Worm (Caenorhabditis elegans): ENCODE measurements around the gene C04B4.1.

DNA sequence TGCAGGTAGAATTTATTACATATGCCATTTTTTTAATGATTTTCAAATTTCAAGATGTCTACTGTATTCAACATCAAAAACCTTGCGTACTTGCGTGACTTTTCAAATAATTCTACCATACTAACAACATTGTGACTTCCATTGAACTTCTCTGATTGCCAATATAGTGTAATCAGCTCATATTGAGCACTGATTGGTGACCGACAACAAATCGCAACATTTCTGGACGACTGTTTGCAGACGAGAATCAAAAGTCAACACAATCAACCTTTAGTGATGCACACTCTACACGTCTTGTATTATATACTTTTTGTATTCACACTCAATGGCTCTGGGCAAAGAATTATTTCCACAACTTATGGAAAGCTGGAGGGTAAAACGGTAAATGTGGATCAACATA is 39.1 kb upstream of the C04B4.1 start, which contains the start of gene cest-3:
- no peak for TF ChIP-seq W03F9.2 (tag; optimal IDR thresholded peaks at IDR 0.05)
- no peak for TF ChIP-seq him-1 (tag; optimal IDR thresholded peaks at IDR 0.05)
- TF ChIP-seq dao-5 (tag; optimal IDR thresholded peaks at IDR 0.05): no peak
